Worm (Caenorhabditis elegans): Measurements from ENCODE around the gene kup-1.

Gene kup-1

DNA sequence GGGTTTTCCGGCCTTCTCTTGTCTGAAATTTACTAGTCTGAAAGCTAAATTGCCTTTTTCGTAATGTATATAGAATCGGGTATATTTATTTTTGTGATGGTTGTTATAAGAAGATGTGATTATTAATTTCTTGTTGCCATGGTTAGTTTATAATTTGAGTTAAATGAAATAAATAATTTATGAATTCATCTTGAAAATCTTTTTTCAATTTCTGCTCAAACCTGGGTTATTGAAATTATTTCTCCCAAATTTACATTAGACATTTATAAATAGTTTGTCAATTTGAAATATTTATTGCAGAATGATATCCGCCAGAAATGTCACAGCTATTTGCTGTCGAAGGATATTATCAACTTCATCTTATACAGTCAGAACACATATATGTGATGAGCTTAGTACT is 7.8 kb upstream of the kup-1 start, which contains the start of gene dars-2:
dars-2 (plus strand) TSS at position 301 of the 400 bp plus-strand sequence.
- TF ChIP-seq lin-39 (tag; optimal IDR thresholded peaks at IDR 0.05): no peak
- TF ChIP-seq peb-1 (tag; optimal IDR thresholded peaks at IDR 0.05): no peak

- TF ChIP-seq dmd-4 (tag; optimal IDR thresholded peaks at IDR 0.05) (no peak), snpc-4 (tag; optimal IDR thresholded peaks at IDR 0.05) (peak; percentile 57)
These were observed 7.1 kb upstream of the kup-1 start for ce11 chrV:12047735-12048134.

- no peak for TF ChIP-seq elt-3 (tag; optimal IDR thresholded peaks at IDR 0.05)
- no peak for TF ChIP-seq R02D3.7 (tag; optimal IDR thresholded peaks at IDR 0.05)
- TF ChIP-seq unc-39 (tag; optimal IDR thresholded peaks at IDR 0.05): no peak
- TF ChIP-seq unc-62 (GFP tag; optimal IDR thresholded peaks at IDR 0.05): no peak
- no peak for TF ChIP-seq nhr-12 (tag; optimal IDR thresholded peaks at IDR 0.05)
- TF ChIP-seq ceh-82 (tag; optimal IDR thresholded peaks at IDR 0.05): no peak
- TF ChIP-seq ztf-1 (GFP tag; conservative IDR thresholded peaks at IDR 0.05): no peak
- no peak for TF ChIP-seq alr-1 (tag; optimal IDR thresholded peaks at IDR 0.05)
- TF ChIP-seq nhr-77 (tag; optimal IDR thresholded peaks at IDR 0.05): no peak
- no peak for TF ChIP-seq aly-2 (tag; optimal IDR thresholded peaks at IDR 0.05)
- no peak for TF ChIP-seq sma-9 (GFP tag; optimal IDR thresholded peaks at IDR 0.05)
- TF ChIP-seq sma-9 (tag; optimal IDR thresholded peaks at IDR 0.05): no peak
- no peak for TF ChIP-seq crh-2 (tag; optimal IDR thresholded peaks at IDR 0.05)
- no peak for TF ChIP-seq C34F6.9 (tag; optimal IDR thresholded peaks at IDR 0.05)
These were observed 4.5 kb upstream of the kup-1 start, which contains the start of gene F10C2.5 for ce11 chrV:12045132-12045531. F10C2.5 (plus strand) TSS chrV:12045432.

ce11 chrV:12039755-12040154 is 918 bp downstream of the kup-1 start:
- peak; percentile 24 for TF ChIP-seq nhr-25 (tag; optimal IDR thresholded peaks at IDR 0.05)
- TF ChIP-seq nhr-11 (tag; optimal IDR thresholded peaks at IDR 0.05): no peak

DNA sequence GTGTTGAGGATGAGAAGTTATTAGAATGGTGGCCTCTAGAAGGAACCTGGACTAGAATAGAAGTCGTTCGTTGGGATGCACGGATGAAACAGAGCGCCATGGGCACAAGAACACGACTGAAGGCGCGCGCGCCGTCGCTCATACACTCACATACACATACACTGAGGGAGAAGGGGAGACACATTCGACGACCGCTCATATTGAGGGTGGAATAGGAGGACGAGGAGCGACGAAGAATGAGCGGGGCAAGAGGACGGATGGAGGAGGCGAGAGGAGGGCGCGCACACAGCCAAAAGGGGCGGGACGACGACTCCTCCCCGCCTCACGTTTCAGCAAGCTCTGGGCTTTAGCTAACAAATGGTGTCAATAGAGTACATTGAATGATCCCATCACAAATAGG is 1.9 kb downstream of the kup-1 start:
- no peak for TF ChIP-seq nhr-21 (tag; optimal IDR thresholded peaks at IDR 0.05)
- no peak for TF ChIP-seq sma-3 (GFP tag; optimal IDR thresholded peaks at IDR 0.05)
- TF ChIP-seq blmp-1 (tag; optimal IDR thresholded peaks at IDR 0.05; ENCODE audit: insufficient read depth): no peak
- no peak for TF ChIP-seq mdl-1 (tag; optimal IDR thresholded peaks at IDR 0.05)
- no peak for TF ChIP-seq nhr-10 (tag; optimal IDR thresholded peaks at IDR 0.05)
- peak; percentile 29 for TF ChIP-seq nhr-129 (tag; optimal IDR thresholded peaks at IDR 0.05)
- TF ChIP-seq ztf-11 (tag; optimal IDR thresholded peaks at IDR 0.05): no peak
- no peak for TF ChIP-seq nhr-11 (tag; optimal IDR thresholded peaks at IDR 0.05)
- no peak for TF ChIP-seq nhr-6 (tag; optimal IDR thresholded peaks at IDR 0.05)
- peak; percentile 32 for TF ChIP-seq lin-11 (tag; optimal IDR thresholded peaks at IDR 0.05)
- TF ChIP-seq F13H6.1 (tag; optimal IDR thresholded peaks at IDR 0.05): peak; percentile 7
- no peak for TF ChIP-seq skn-1 (tag; optimal IDR thresholded peaks at IDR 0.05)
- no peak for TF ChIP-seq unc-62 (GFP tag; optimal IDR thresholded peaks at IDR 0.05)
- no peak for TF ChIP-seq egl-27 (tag; optimal IDR thresholded peaks at IDR 0.05)
- no peak for TF ChIP-seq dmd-4 (tag; optimal IDR thresholded peaks at IDR 0.05)
- TF ChIP-seq aly-2 (tag; optimal IDR thresholded peaks at IDR 0.05): no peak
- no peak for TF ChIP-seq fos-1 (tag; optimal IDR thresholded peaks at IDR 0.05)
- TF ChIP-seq C34F6.9 (tag; optimal IDR thresholded peaks at IDR 0.05): peak; percentile 33
- TF ChIP-seq nhr-12 (tag; optimal IDR thresholded peaks at IDR 0.05): no peak
- no peak for TF ChIP-seq unc-39 (tag; optimal IDR thresholded peaks at IDR 0.05)
- TF ChIP-seq ztf-4 (tag; optimal IDR thresholded peaks at IDR 0.05): no peak
- TF ChIP-seq alr-1 (tag; optimal IDR thresholded peaks at IDR 0.05): no peak
- TF ChIP-seq lin-39 (tag; optimal IDR thresholded peaks at IDR 0.05): no peak
- TF ChIP-seq elt-1 (tag; optimal IDR thresholded peaks at IDR 0.05): no peak
- no peak for TF ChIP-seq zag-1 (tag; optimal IDR thresholded peaks at IDR 0.05)
- TF ChIP-seq ama-1 (optimal IDR thresholded peaks at IDR 0.05): peak; percentile 65
- no peak for TF ChIP-seq sem-4 (tag; optimal IDR thresholded peaks at IDR 0.05)
- no peak for TF ChIP-seq nhr-23 (tag; optimal IDR thresholded peaks at IDR 0.05)
- TF ChIP-seq mab-5 (tag; optimal IDR thresholded peaks at IDR 0.05): no peak
- TF ChIP-seq elt-3 (tag; optimal IDR thresholded peaks at IDR 0.05): no peak
- TF ChIP-seq peb-1 (tag; optimal IDR thresholded peaks at IDR 0.05): no peak
- TF ChIP-seq nhr-77 (tag; optimal IDR thresholded peaks at IDR 0.05): no peak
- no peak for TF ChIP-seq R02D3.7 (tag; optimal IDR thresholded peaks at IDR 0.05)
- no peak for TF ChIP-seq ceh-16 (tag; optimal IDR thresholded peaks at IDR 0.05)
- TF ChIP-seq lin-13 (GFP tag; optimal IDR thresholded peaks at IDR 0.05): no peak
- no peak for TF ChIP-seq gmeb-1 (tag; optimal IDR thresholded peaks at IDR 0.05)
- no peak for TF ChIP-seq lsy-2 (tag; optimal IDR thresholded peaks at IDR 0.05)
- no peak for TF ChIP-seq nhr-237 (tag; optimal IDR thresholded peaks at IDR 0.05)
- TF ChIP-seq sma-9 (GFP tag; optimal IDR thresholded peaks at IDR 0.05): no peak
- TF ChIP-seq sma-9 (tag; optimal IDR thresholded peaks at IDR 0.05): no peak
- no peak for TF ChIP-seq ceh-82 (tag; optimal IDR thresholded peaks at IDR 0.05)
- no peak for TF ChIP-seq nhr-25 (tag; optimal IDR thresholded peaks at IDR 0.05)
- no peak for TF ChIP-seq ZK546.5 (tag; optimal IDR thresholded peaks at IDR 0.05)

Measured in whole organism, L2 larva.